Fruit fly (Drosophila melanogaster): ENCODE measurements around the gene CG32988.

Gene CG32988

DNA sequence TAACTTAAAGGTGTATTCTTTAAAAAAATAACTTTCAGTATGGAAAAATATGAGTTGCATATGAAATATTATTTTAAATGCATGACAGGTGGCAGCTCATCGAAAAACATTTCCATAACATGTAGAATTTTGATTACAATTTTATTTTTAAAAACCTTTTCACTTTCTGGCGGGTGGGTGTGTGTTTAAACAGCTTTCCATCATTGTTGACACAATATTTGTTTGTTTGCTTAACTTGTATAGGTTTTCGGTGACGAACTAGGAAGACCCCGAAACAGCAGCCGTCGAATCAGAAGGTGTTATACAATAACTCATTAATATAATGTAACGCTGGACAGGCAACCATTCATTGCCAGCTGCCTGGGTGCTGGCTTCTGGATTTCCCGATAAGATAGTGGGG, 4.8 kb upstream of the CG32988 start (continued):
- TF ChIP-seq CG9727 (GFP tag; optimal IDR thresholded peaks at IDR 0.05), result peak; percentile 37
- TF ChIP-seq Dek (tag; optimal IDR thresholded peaks at IDR 0.05), result no peak
- TF ChIP-seq ci (GFP tag; IDR thresholded peaks at IDR 0.05), result peak; percentile 42; the same call in 2 of the 3 replicates
- TF ChIP-seq mld (GFP tag; IDR thresholded peaks at IDR 0.05; ENCODE audit: partially characterized antibody), result no peak
- no peak for TF ChIP-seq CHES-1-like (GFP tag; optimal IDR thresholded peaks at IDR 0.05)
- TF ChIP-seq CG9437 (GFP tag; optimal IDR thresholded peaks at IDR 0.05), result no peak
- TF ChIP-seq CG10321 (GFP tag; IDR thresholded peaks at IDR 0.05), result no peak
- no peak for TF ChIP-seq zen2 (GFP tag; IDR thresholded peaks at IDR 0.05; ENCODE audit: partially characterized antibody)
- no peak for TF ChIP-seq insv (GFP tag; optimal IDR thresholded peaks at IDR 0.05)
- no peak for TF ChIP-seq grau (tag; optimal IDR thresholded peaks at IDR 0.05)
- TF ChIP-seq CG11560 (tag; IDR thresholded peaks at IDR 0.05), result no peak
- TF ChIP-seq Jarid2 (GFP tag; optimal IDR thresholded peaks at IDR 0.05), result peak; percentile 18
- peak; percentile 23 for TF ChIP-seq Fer3 (tag; optimal IDR thresholded peaks at IDR 0.05)
- peak; percentile 1 for TF ChIP-seq CG12299 (tag; optimal IDR thresholded peaks at IDR 0.05)
- no peak for TF ChIP-seq CG6272 (GFP tag; IDR thresholded peaks at IDR 0.05)
- TF ChIP-seq zfh1 (GFP tag; IDR thresholded peaks at IDR 0.05), result no peak
- no peak for TF ChIP-seq CG4282 (GFP tag; optimal IDR thresholded peaks at IDR 0.05)
- no peak for TF ChIP-seq Stat92E (GFP tag; optimal IDR thresholded peaks at IDR 0.05)
- no peak for TF ChIP-seq eyg (GFP tag; optimal IDR thresholded peaks at IDR 0.05)
- no peak for TF ChIP-seq Bdp1 (GFP tag; optimal IDR thresholded peaks at IDR 0.05)
- TF ChIP-seq dm (GFP tag; optimal IDR thresholded peaks at IDR 0.05), result no peak
- no peak for TF ChIP-seq Hand (GFP tag; optimal IDR thresholded peaks at IDR 0.05)
- TF ChIP-seq bab2 (GFP tag; optimal IDR thresholded peaks at IDR 0.05), result no peak
- TF ChIP-seq Hey (tag; optimal IDR thresholded peaks at IDR 0.05), result no peak
- no peak for TF ChIP-seq CG4360 (GFP tag; IDR thresholded peaks at IDR 0.05)
- no peak for TF ChIP-seq CG12744 (GFP tag; optimal IDR thresholded peaks at IDR 0.05)
- no peak for TF ChIP-seq Dip2 (GFP tag; IDR thresholded peaks at IDR 0.05)
- no peak for TF ChIP-seq CG15269 (tag; optimal IDR thresholded peaks at IDR 0.05)
- TF ChIP-seq CG1529 (GFP tag; optimal IDR thresholded peaks at IDR 0.05), result peak; percentile 29
- no peak for TF ChIP-seq CG15073 (GFP tag; optimal IDR thresholded peaks at IDR 0.05)
- TF ChIP-seq Max (GFP tag; optimal IDR thresholded peaks at IDR 0.05), result no peak
- TF ChIP-seq CG10209 (GFP tag; optimal IDR thresholded peaks at IDR 0.05), result peak; percentile 36
- TF ChIP-seq al (GFP tag; IDR thresholded peaks at IDR 0.05), result no peak
- TF ChIP-seq Hmx (GFP tag; optimal IDR thresholded peaks at IDR 0.05), result no peak
- no peak for TF ChIP-seq amos (GFP tag; IDR thresholded peaks at IDR 0.05; ENCODE audit: partially characterized antibody)
- no peak for TF ChIP-seq CG11085 (GFP tag; IDR thresholded peaks at IDR 0.05)
- no peak for TF ChIP-seq sna (GFP tag; IDR thresholded peaks at IDR 0.05; ENCODE audit: partially characterized antibody)
- TF ChIP-seq CG14014 (GFP tag; IDR thresholded peaks at IDR 0.05), result no peak
- peak; percentile 8 for TF ChIP-seq CG15514 (GFP tag; optimal IDR thresholded peaks at IDR 0.05)
- no peak for TF ChIP-seq CG17829 (tag; optimal IDR thresholded peaks at IDR 0.05)
- TF ChIP-seq cg (GFP tag; optimal IDR thresholded peaks at IDR 0.05), result no peak
- no peak for TF ChIP-seq crc (GFP tag; optimal IDR thresholded peaks at IDR 0.05)
- no peak for TF ChIP-seq CG31365 (tag; optimal IDR thresholded peaks at IDR 0.05)
- no peak for TF ChIP-seq disco-r (GFP tag; optimal IDR thresholded peaks at IDR 0.05)
- no peak for TF ChIP-seq pita (GFP tag; optimal IDR thresholded peaks at IDR 0.05)
- TF ChIP-seq ro (GFP tag; IDR thresholded peaks at IDR 0.05), result no peak
- no peak for TF ChIP-seq CG6683 (GFP tag; optimal IDR thresholded peaks at IDR 0.05)
- no peak for TF ChIP-seq gcm2 (GFP tag; optimal IDR thresholded peaks at IDR 0.05)
- TF ChIP-seq CG12104 (GFP tag; optimal IDR thresholded peaks at IDR 0.05), result no peak
- no peak for TF ChIP-seq CG17328 (GFP tag; IDR thresholded peaks at IDR 0.05)
- TF ChIP-seq Nf-YA (GFP tag; IDR thresholded peaks at IDR 0.05), result no peak
- TF ChIP-seq CG6813 (GFP tag; optimal IDR thresholded peaks at IDR 0.05), result peak; percentile 63
